Fruit fly (Drosophila melanogaster) Kc167 (cell line): ENCODE data around the gene CG16965.

Experiments used
- Myc ChIP-seq: fragments of >200 bp; optimal IDR thresholded peaks from 2 replicates; lab custom pipeline; 2017; ENCODE audit warnings: missing external identifiers
- Sin3A ChIP-seq: fragments of >200 bp; optimal IDR thresholded peaks from 2 replicates; lab custom pipeline; 2018; ENCODE audit warnings: missing external identifiers
- h ChIP-seq: fragments of >200 bp; optimal IDR thresholded peaks from 3 replicates; lab custom pipeline; 2018; ENCODE audit warnings: missing external identifiers
- insv ChIP-seq: fragments of >200 bp; optimal IDR thresholded peaks from 3 replicates; lab custom pipeline; 2018; ENCODE audit warnings: missing external identifiers
- psq ChIP-seq: fragments of >200 bp; optimal IDR thresholded peaks from 2 replicates; lab custom pipeline; 2017; ENCODE audit warnings: missing external identifiers
- ttk ChIP-seq: sonication (Bioruptor generic); optimal IDR thresholded peaks from 2 replicates; lab custom pipeline; 2017; ENCODE audit warnings: missing external identifiers

The CG16965 gene

DNA sequence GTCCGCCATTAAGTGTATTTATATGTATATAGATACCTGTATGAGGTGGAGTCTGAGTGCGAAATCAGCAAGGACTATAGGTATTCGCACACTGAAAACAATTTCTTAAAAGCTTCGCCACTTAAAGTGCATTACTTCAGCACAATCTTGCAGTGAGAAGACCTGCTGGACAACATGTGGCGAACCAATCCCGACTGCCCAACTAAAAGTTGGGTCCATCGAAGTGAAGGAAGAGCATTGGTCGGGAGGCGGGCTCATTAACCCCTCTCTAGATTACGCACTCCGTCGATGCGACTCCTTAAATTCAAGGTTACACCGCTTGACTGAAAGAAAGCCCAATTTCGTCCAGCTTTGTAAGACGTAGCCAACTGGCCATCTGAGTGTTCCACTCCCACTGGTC is 31.9 kb downstream of the CG16965 start:
- TF ChIP-seq h (lab: Kevin White, UChicago) (no peak), ttk (lab: Kevin White, UChicago) (no peak), Sin3A (no peak), psq (lab: Kevin White, UChicago) (no peak), Myc (lab: Kevin White, UChicago) (no peak), insv (lab: Kevin White, UChicago) (no peak)

DNA sequence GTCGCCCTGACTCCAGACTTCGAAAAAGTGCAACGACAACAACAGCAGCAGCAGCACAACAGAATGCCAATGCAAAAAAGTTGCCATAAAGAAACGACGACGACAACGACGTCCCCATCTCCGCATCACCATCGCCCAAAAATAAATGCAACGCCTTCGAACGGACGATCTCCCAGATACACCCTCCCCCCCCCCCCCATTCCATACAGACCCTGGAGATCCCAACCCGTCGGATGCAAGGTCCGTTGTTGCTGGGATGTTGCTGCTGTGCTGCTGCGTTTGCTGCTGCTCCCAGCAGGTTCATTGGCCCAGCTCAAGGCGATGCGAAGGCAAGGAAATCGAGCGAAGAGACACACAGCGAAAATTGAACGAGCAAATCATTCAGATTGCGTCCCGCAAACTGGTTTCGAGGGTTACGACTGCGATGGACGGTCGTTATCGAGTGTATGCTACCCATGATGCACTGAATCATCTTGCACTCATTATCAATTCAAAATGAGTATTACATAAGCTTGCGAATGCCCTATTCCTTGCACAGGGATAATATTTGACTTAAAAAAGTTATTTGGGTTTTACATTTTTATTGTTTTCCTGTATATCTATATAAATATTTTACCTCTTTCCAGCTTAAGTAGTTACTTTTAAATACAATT is 32.5 kb downstream of the CG16965 start:
- TF ChIP-seq psq (lab: Kevin White, UChicago) = no peak
- TF ChIP-seq Myc (lab: Kevin White, UChicago) = no peak
- TF ChIP-seq insv (lab: Kevin White, UChicago) = no peak
- TF ChIP-seq Sin3A = no peak
- no peak for TF ChIP-seq h (lab: Kevin White, UChicago)
- TF ChIP-seq ttk (lab: Kevin White, UChicago) = no peak

DNA sequence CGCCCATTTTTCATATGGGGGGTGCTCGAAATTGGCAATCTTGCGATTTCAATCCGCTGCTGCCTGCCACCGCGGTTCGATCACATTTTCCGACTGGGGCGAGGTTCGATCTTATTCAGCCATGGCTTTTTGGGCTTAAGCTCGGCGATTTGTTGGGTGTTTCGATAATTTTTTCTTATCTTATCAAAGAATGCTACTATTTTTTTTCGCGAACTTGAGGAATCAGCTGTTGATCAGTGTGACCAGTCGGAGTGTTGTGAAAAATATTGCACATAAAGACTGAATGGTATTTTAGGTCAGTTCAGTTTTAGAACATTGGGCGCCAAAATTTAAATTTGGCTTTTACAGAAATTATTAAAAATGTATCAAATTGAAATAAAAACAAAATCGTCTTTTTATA is 39.3 kb downstream of the CG16965 start, which contains the start of gene Wdr81:
Gene Wdr81, minus strand, starts transcription at position 226 of the 400 bp plus-strand sequence.
- TF ChIP-seq h (lab: Kevin White, UChicago) = no peak
- no peak for TF ChIP-seq ttk (lab: Kevin White, UChicago)
- no peak for TF ChIP-seq Myc (lab: Kevin White, UChicago)
- TF ChIP-seq Sin3A = no peak
- TF ChIP-seq insv (lab: Kevin White, UChicago) = no peak
- TF ChIP-seq psq (lab: Kevin White, UChicago) = no peak

DNA sequence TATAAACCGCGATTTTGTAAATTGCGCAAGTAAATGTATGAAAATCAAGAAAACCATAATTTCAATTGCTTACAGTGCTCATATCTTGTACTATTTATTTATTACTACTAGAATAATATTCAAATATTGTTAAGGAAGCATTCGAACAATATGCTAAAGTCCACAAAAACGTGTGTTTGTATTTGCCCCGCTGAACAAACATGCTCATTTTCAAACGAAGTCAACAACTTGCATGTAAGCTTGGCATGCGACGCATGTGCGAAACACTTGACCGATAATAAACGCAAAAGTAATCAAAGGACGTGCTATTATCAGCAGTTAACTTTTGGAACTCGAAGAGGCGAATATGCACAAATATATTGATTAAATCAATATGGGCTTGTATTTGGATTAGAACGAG is 39.8 kb downstream of the CG16965 start:
- TF ChIP-seq h (lab: Kevin White, UChicago) (no peak), psq (lab: Kevin White, UChicago) (no peak), Myc (lab: Kevin White, UChicago) (no peak), insv (lab: Kevin White, UChicago) (no peak), ttk (lab: Kevin White, UChicago) (no peak), Sin3A (no peak)

DNA sequence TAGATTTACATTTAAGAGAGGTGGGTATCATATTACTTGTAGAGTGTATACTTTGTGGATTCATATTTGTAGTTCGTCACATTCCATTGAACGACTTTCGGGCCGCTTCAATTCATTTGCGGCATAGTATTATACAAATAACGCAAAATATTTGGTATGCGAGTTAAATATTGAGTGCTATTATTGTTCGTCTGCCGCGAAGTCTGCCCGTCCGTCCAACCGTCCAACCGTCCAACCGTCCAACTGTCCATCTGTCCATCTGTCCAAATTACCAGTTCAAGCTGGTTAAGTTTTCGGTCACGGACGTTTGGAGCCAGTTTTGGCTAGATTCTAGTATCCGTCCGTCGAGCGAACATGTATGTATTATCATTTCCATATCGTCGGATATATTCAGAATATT is 42.7 kb downstream of the CG16965 start:
- TF ChIP-seq ttk (lab: Kevin White, UChicago) (no peak), h (lab: Kevin White, UChicago) (no peak), insv (lab: Kevin White, UChicago) (no peak), Myc (lab: Kevin White, UChicago) (no peak), psq (lab: Kevin White, UChicago) (no peak), Sin3A (no peak)

DNA sequence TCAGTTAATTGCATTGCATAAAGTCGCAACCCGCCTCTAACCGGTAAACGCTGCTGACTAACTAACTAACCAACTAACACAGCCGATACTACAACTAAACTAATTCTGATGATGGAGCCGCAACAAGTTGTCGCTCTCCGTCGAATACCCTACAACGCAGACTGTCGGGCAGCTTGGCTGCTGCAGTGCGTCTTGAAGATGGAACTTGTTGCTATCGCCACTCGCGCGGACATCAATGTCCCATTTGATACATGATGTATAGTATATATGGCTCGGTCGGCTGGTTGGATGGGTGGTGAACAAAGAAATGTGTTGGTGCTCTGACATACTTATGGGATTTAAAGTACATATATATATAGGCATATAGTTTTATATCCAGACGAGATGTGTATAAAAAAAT is 44.1 kb downstream of the CG16965 start:
- TF ChIP-seq insv (lab: Kevin White, UChicago) (no peak), psq (lab: Kevin White, UChicago) (no peak), ttk (lab: Kevin White, UChicago) (no peak), h (lab: Kevin White, UChicago) (no peak), Myc (lab: Kevin White, UChicago) (no peak), Sin3A (no peak)

DNA sequence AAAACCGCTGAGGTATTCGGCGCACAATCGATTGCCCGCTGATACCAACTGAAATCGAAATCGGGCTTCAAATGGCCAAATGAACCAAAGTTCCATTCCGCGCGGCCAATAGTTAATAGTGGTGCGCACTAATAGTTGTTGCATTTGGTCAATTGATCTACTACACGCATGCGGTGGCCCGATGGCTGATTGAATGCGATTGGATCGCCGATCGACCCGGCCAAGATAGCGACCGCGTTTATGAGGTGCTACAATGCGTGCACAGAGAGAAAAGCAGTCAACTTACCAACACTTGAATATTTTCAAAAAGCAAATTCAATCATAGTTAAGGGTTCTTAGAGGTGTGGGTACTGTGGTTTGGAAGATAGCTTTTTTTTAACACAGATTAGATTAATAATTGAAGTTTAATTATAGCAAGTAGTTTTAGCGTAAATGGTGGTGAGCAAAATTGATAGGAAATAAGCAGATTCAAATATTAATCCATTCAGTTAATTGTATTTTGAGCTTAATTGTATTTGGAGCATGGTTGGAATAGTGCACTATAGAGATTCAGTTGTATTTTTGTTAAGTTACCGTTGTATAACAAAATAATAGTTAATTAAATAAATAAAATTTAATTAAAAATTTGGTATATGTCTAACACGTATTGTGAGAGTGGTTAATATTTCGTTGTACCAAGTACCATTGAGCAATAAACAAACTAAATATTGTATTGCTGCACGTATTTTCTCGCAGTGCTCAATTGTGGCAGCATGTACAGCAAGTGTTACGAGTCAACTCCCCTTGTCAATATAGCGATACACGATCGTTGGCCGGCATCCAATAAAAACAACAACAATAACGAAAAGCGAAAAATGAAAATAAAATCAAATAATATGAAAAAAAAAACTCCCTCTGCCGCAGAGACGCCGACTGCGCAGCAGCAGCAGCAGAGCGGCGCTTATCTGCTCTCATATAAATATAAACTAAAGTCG is 45.4 kb downstream of the CG16965 start:
- TF ChIP-seq ttk (lab: Kevin White, UChicago) = no peak
- TF ChIP-seq insv (lab: Kevin White, UChicago) = no peak
- TF ChIP-seq h (lab: Kevin White, UChicago) = no peak
- TF ChIP-seq psq (lab: Kevin White, UChicago) = no peak
- TF ChIP-seq Myc (lab: Kevin White, UChicago) = no peak
- TF ChIP-seq Sin3A = no peak

DNA sequence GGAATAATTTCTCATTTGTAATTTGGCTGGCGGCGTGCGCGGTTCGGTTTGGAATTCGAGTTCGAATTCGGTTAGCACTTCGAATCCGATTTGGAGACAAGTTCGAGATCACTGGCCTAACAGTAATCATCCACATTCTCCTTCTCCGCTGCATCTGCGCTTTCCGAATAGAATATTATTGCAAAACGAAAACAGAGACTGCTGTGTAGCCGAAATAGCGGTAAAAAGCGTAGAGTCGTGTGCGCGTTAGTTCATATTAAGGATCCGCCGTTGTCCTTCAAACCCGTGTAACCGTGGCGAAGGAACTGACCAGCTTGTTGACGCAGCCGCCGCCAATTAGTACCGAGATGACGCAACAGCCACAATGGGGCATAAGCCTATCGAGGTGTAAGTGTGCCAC is 46.0 kb downstream of the CG16965 start, which contains the start of gene dmGlut:
Gene dmGlut, plus strand, starts transcription at position 4 of the 400 bp plus-strand sequence.
- no peak for TF ChIP-seq insv (lab: Kevin White, UChicago)
- no peak for TF ChIP-seq ttk (lab: Kevin White, UChicago)
- no peak for TF ChIP-seq Myc (lab: Kevin White, UChicago)
- no peak for TF ChIP-seq h (lab: Kevin White, UChicago)
- TF ChIP-seq psq (lab: Kevin White, UChicago) = no peak
- TF ChIP-seq Sin3A = no peak

DNA sequence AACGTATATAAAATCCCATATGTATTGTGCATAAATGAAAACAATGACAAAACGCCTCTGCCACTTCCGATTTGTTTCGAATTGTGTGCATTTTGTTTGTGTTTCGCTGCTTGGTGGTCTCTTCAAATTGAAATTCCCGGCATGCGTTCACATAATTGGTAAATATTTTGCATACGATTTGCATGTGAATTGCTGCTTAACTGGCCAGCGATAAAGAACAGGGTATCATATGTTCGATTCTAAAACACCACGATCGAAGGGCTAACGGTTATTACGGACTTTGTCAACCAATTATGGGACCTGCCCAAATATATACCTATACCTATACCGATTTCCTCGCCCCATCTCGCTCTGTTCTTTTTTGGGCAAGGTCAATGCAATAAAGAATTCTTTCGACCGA is 46.7 kb downstream of the CG16965 start:
- no peak for TF ChIP-seq insv (lab: Kevin White, UChicago)
- no peak for TF ChIP-seq Sin3A

DNA sequence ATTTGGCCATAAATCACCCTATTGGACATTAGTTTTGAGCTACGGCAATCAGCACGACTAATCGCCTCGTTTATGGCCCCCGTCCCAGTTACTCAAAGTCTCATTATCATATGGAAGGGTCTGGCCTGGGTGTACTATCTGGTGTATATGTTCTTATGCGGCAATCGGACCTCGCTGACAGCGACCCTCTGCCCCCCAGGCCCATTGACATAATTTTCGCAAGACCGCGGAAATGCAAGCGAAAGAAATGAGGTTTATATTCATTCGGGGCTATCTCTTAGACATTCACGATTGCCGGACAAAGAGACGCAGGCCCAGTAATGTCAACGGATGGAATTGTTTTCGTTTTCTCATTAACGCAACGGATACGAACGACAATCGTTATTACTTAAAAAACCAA is 47.4 kb downstream of the CG16965 start:
- no peak for TF ChIP-seq Myc (lab: Kevin White, UChicago)
- TF ChIP-seq insv (lab: Kevin White, UChicago) = no peak
- TF ChIP-seq psq (lab: Kevin White, UChicago) = no peak
- TF ChIP-seq Sin3A = no peak
- TF ChIP-seq h (lab: Kevin White, UChicago) = no peak
- TF ChIP-seq ttk (lab: Kevin White, UChicago) = no peak

DNA sequence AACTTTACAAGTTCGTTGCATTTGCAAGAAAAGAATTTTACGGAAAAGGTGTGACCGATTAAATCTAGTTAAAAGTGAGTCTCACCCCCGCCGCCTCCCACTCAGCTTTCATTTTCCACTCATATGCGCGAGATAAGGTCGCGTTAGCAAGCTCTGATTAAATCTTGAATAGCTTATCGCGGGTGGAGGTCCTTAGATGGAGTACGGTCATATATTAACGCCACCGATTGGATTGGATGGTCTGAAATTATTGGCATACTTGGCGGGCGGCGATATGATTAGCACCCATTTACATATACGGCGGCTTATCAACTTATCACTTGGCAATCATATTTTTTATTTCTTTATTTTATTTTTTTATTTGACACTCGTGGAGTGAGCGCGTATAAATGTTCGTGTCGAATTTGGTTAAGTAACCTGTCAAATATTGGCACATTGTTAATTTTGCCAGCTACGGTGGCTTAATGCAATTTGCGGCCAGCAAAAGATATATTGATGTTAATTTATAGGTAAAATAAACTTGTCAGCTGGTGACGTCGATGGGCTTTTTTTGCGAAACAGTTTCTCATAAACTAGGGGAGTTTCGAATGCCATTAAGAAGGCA is 48.3 kb downstream of the CG16965 start:
- TF ChIP-seq Sin3A = no peak
- no peak for TF ChIP-seq h (lab: Kevin White, UChicago)
